Worm (Caenorhabditis elegans) whole organism, L2 larva: ENCODE results near the gene nstp-1.

Source experiments
- F13H6.1 ChIP-seq: sonication (generic microtip); optimal IDR thresholded peaks from 2 replicates; lab custom pipeline; 2016; ENCODE audit warnings: missing genetic modification characterization, missing compliant biosample characterization
- ceh-16 ChIP-seq: fragments of 150-350 bp; optimal IDR thresholded peaks from 2 replicates; lab custom pipeline; 2014; ENCODE audit warnings: missing biosample characterization, missing genetic modification characterization
- egl-27 ChIP-seq: sonication (generic microtip); optimal IDR thresholded peaks from 3 replicates; lab custom pipeline; 2017; ENCODE audit warnings: missing biosample characterization, missing genetic modification reagents, missing genetic modification characterization
- fos-1 ChIP-seq: fragments of 150-350 bp; optimal IDR thresholded peaks from 2 replicates; lab custom pipeline; 2014; ENCODE audit warnings: missing biosample characterization, missing genetic modification characterization
- mab-5 ChIP-seq: fragments of 150-350 bp; optimal IDR thresholded peaks from 2 replicates; lab custom pipeline; 2014; ENCODE audit warnings: missing biosample characterization, missing genetic modification characterization
- zag-1 ChIP-seq: fragments of 150-350 bp; optimal IDR thresholded peaks from 2 replicates; lab custom pipeline; 2014; ENCODE audit warnings: missing biosample characterization, missing genetic modification characterization

DNA sequence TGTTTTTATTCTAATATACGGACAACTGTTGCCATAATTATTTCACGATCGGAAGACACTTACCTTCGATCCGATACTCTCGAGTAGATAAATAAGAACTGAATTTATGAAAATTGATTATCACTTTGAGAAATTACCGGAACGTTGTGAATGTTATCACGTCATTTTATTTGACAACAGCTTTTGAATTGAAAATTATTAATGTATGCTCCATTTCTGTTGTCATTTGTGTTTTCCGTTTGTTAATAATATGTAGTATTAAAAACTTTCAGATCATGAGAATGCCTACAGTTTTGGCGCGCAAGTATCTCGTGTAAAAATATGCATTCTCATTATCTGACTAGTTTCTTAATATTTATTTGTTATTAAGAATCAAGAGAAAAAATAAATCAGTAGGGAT, 49.7 kb downstream of the nstp-1 start, which contains the start of gene C53D6.10:
- no peak for TF ChIP-seq mab-5 (tag; lab: Kevin White, UChicago)
- TF ChIP-seq F13H6.1 (tag; lab: Kevin White, UChicago): no peak
- TF ChIP-seq zag-1: no peak
- no peak for TF ChIP-seq egl-27
- TF ChIP-seq fos-1: no peak
- no peak for TF ChIP-seq ceh-16 (tag; lab: Kevin White, UChicago)
